Worm (Caenorhabditis elegans): ENCODE data around the gene irld-14.
"Not testable (repeated sequence)": the region's sequence is repeated elsewhere in the genome, so short reads cannot be mapped to it uniquely, and the experiment has no call there.

DNA sequence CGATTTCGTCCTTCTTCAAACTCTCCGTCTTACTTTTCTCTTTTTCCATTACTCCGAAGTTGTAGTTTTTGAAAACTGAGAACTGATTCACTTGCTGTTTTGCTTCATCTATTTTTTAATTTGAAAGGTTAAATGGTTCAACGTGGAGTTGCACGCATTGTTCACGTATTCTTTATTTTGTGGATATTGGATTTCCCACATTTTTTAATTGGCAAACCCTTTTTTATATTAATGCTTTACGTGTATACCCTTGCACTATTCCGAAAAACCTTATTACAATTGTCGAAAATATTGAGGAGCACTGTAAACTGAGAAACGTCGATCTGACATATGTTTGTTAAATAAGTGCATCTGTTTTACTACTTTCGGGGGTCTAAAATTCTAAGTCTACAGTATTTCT is 40.4 kb downstream of the irld-14 start, which contains the start of gene melo-3:
- TF ChIP-seq klf-2 (GFP tag; conservative IDR thresholded peaks at IDR 0.05); flt-1 (GFP tag; IDR thresholded peaks at IDR 0.05); tab-1 (GFP tag; IDR thresholded peaks at IDR 0.05); ref-1 (GFP tag; conservative IDR thresholded peaks at IDR 0.05); cog-1 (tag; optimal IDR thresholded peaks at IDR 0.05); ztf-29 (GFP tag; IDR thresholded peaks at IDR 0.05); T22C8.4 (GFP tag; IDR thresholded peaks at IDR 0.05); ztf-23 (GFP tag; IDR thresholded peaks at IDR 0.05): not testable (repeated sequence)

Data from whole organism, midembryonic.